Worm (Caenorhabditis elegans) whole organism, L2 larva: ENCODE measurements around the gene ilys-4.

Experiments used
- F13H6.1 ChIP-seq: sonication (generic microtip); optimal IDR thresholded peaks from 2 replicates; lab custom pipeline; 2016; ENCODE audit warnings: missing genetic modification characterization, missing compliant biosample characterization
- ZK546.5 ChIP-seq: sonication (generic microtip); optimal IDR thresholded peaks from 2 replicates; lab custom pipeline; 2017; ENCODE audit warnings: missing biosample characterization, missing genetic modification characterization
- egl-27 ChIP-seq: sonication (generic microtip); optimal IDR thresholded peaks from 3 replicates; lab custom pipeline; 2017; ENCODE audit warnings: missing biosample characterization, missing genetic modification reagents, missing genetic modification characterization
- elt-1 ChIP-seq: fragments of 150-350 bp; optimal IDR thresholded peaks from 2 replicates; lab custom pipeline; 2014; ENCODE audit warnings: missing biosample characterization, missing genetic modification characterization
- elt-3 ChIP-seq: sonication (generic microtip); optimal IDR thresholded peaks from 2 replicates; lab custom pipeline; 2017; ENCODE audit warnings: missing biosample characterization, missing genetic modification characterization
- fos-1 ChIP-seq: fragments of 150-350 bp; optimal IDR thresholded peaks from 2 replicates; lab custom pipeline; 2014; ENCODE audit warnings: missing biosample characterization, missing genetic modification characterization
- mdl-1 ChIP-seq, 2 experiments: fragments of 150-350 bp in 1 of 2; sonication (generic microtip) in 1 of 2; optimal IDR thresholded peaks; 2 replicates each; lab custom pipeline; 2017; ENCODE audit warnings: missing biosample characterization in 2 of 2, missing genetic modification characterization in 2 of 2
- nhr-237 ChIP-seq: fragments of 150-350 bp; optimal IDR thresholded peaks from 2 replicates; lab custom pipeline; 2014; ENCODE audit warnings: missing biosample characterization, missing genetic modification characterization
- nhr-77 ChIP-seq: fragments of 150-350 bp; optimal IDR thresholded peaks from 2 replicates; lab custom pipeline; 2014; ENCODE audit warnings: missing biosample characterization, missing genetic modification characterization
- skn-1 ChIP-seq: sonication (generic microtip); optimal IDR thresholded peaks from 2 replicates; lab custom pipeline; 2017; ENCODE audit warnings: missing biosample characterization, missing genetic modification characterization
- snpc-4 ChIP-seq: fragments of 150-350 bp; optimal IDR thresholded peaks from 2 replicates; lab custom pipeline; 2014; ENCODE audit warnings: missing biosample characterization, missing genetic modification characterization
- unc-39 ChIP-seq: fragments of 150-350 bp; optimal IDR thresholded peaks from 2 replicates; lab custom pipeline; 2014; ENCODE audit warnings: missing biosample characterization, missing genetic modification characterization
- ztf-11 ChIP-seq: sonication (generic microtip); optimal IDR thresholded peaks from 2 replicates; lab custom pipeline; 2017; ENCODE audit warnings: missing biosample characterization, missing genetic modification characterization

DNA sequence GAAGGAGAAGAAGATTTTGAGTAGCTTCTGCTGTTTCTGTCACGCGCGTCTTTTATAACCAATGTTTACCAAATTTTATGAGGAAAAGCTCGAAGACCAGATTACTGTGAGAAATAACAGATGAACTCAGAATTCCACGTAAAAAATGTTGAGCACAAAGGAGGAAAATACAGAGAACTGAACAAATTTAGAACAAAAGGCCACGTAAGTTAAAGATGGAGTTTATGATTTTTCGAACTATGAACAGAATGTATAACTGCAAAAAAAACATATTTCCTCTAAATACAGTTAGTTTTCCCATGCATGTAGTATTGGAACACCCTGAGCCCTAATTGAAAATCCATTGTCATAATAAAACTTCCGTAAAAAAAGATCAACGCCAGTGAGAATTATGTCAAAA lies 43.6 kb upstream of the ilys-4 start, which contains the start of gene exc-9:
- TF ChIP-seq elt-3 (tag; lab: Kevin White, UChicago) (no peak), elt-1 (tag; lab: Kevin White, UChicago) (no peak), nhr-77 (tag; lab: Kevin White, UChicago) (no peak), unc-39 (tag; lab: Kevin White, UChicago) (no peak), mdl-1 (tag; optimal IDR thresholded peaks at IDR 0.05; lab: Kevin White, UChicago) (no peak), ZK546.5 (tag; lab: Kevin White, UChicago) (no peak), nhr-237 (no peak), snpc-4 (tag; lab: Kevin White, UChicago) (no peak), skn-1 (tag; lab: Kevin White, UChicago) (no peak), fos-1 (tag; lab: Kevin White, UChicago) (no peak), F13H6.1 (tag; lab: Kevin White, UChicago) (no peak), ztf-11 (tag; lab: Kevin White, UChicago) (no peak), egl-27 (tag; lab: Kevin White, UChicago) (no peak)
